Fruit fly (Drosophila melanogaster) whole organism, prepupa: ENCODE results near the gene SerRS.

Experiments
- Blimp-1 ChIP-seq: fragments of 200-800 bp; sonication (Bioruptor generic); optimal IDR thresholded peaks from 3 replicates; lab custom pipeline; 2017; ENCODE audit warnings: missing biosample characterization, missing genetic modification characterization, mild to moderate bottlenecking, moderate library complexity, missing genetic modification reagents
- CG11294 ChIP-seq: fragments of 200-800 bp; sonication (Bioruptor generic); IDR thresholded peaks from 2 replicates; pipeline ENCODE4 v1.3.6; 2022; ENCODE audit warnings: missing biosample characterization, missing genetic modification characterization
- CG7368 ChIP-seq: fragments of 200-800 bp; sonication (Bioruptor generic); optimal IDR thresholded peaks from 3 replicates; lab custom pipeline; 2016; ENCODE audit warnings: missing biosample characterization, missing genetic modification characterization
- CG8319 ChIP-seq: fragments of 200-800 bp; sonication (Bioruptor generic); optimal IDR thresholded peaks from 3 replicates; lab custom pipeline; 2016; ENCODE audit warnings: missing biosample characterization, missing genetic modification characterization
- Eip93F ChIP-seq: fragments of 200-800 bp; sonication (Bioruptor generic); optimal IDR thresholded peaks from 2 replicates; lab custom pipeline; 2016; ENCODE audit warnings: missing biosample characterization, mild to moderate bottlenecking, missing genetic modification characterization
- Gug ChIP-seq: fragments of 200-800 bp; sonication (Bioruptor generic); IDR thresholded peaks from 2 replicates; pipeline ENCODE4 v1.3.6; 2022; ENCODE audit warnings: missing biosample characterization, missing genetic modification characterization
- Sox102F ChIP-seq: fragments of 200-800 bp; sonication (Bioruptor generic); optimal IDR thresholded peaks from 2 replicates; lab custom pipeline; 2016; ENCODE audit warnings: missing biosample characterization, mild to moderate bottlenecking, missing genetic modification characterization
- Sox14 ChIP-seq: fragments of 200-800 bp; sonication (Bioruptor generic); optimal IDR thresholded peaks from 3 replicates; lab custom pipeline; 2016; ENCODE audit warnings: missing biosample characterization, missing genetic modification characterization
- acj6 ChIP-seq: fragments of 200-800 bp; sonication (Bioruptor generic); optimal IDR thresholded peaks from 3 replicates; lab custom pipeline; 2016; ENCODE audit warnings: missing biosample characterization, missing genetic modification characterization
- eg ChIP-seq: fragments of 200-800 bp; sonication (Bioruptor generic); IDR thresholded peaks from 3 replicates; pipeline ENCODE4 v1.3.6; 2022; ENCODE audit warnings: missing biosample characterization, missing genetic modification characterization
- pdm3 ChIP-seq: fragments of 200-800 bp; sonication (Bioruptor generic); optimal IDR thresholded peaks from 3 replicates; lab custom pipeline; 2016; ENCODE audit warnings: missing biosample characterization, missing genetic modification characterization
- salr ChIP-seq, 2 experiments: fragments of 200-800 bp; sonication (Bioruptor generic); optimal IDR thresholded peaks; 3 replicates each; lab custom pipeline; 2016 to 2018; ENCODE audit warnings: missing biosample characterization in 2 of 2, missing genetic modification characterization in 2 of 2, mild to moderate bottlenecking in 1 of 2

- no peak for TF ChIP-seq pdm3 (GFP tag; lab: Kevin White, UChicago)
- no peak for TF ChIP-seq CG8319 (GFP tag; lab: Kevin White, UChicago)
- no peak for TF ChIP-seq Sox14 (GFP tag; lab: Kevin White, UChicago)
- TF ChIP-seq eg (GFP tag; lab: Robert Waterston, UW) = no peak
- no peak for TF ChIP-seq Gug (GFP tag; lab: Robert Waterston, UW)
- no peak for TF ChIP-seq Sox102F (GFP tag; lab: Kevin White, UChicago)
- TF ChIP-seq Blimp-1 = no peak
- TF ChIP-seq CG11294 (GFP tag; lab: Robert Waterston, UW) = no peak
- TF ChIP-seq acj6 (GFP tag; lab: Kevin White, UChicago) = no peak
- TF ChIP-seq salr (GFP tag; optimal IDR thresholded peaks at IDR 0.05; lab: Kevin White, UChicago) = no peak
- TF ChIP-seq CG7368 (GFP tag; lab: Kevin White, UChicago) = no peak
- TF ChIP-seq Eip93F (GFP tag; lab: Kevin White, UChicago) = no peak
Observed at dm6 chr2L:3030350-3030749, 6.9 kb downstream of the SerRS start, which contains the start of gene GABPI.
